Worm (Caenorhabditis elegans): Measurements from ENCODE around the gene F28B4.3.

Gene F28B4.3

DNA sequence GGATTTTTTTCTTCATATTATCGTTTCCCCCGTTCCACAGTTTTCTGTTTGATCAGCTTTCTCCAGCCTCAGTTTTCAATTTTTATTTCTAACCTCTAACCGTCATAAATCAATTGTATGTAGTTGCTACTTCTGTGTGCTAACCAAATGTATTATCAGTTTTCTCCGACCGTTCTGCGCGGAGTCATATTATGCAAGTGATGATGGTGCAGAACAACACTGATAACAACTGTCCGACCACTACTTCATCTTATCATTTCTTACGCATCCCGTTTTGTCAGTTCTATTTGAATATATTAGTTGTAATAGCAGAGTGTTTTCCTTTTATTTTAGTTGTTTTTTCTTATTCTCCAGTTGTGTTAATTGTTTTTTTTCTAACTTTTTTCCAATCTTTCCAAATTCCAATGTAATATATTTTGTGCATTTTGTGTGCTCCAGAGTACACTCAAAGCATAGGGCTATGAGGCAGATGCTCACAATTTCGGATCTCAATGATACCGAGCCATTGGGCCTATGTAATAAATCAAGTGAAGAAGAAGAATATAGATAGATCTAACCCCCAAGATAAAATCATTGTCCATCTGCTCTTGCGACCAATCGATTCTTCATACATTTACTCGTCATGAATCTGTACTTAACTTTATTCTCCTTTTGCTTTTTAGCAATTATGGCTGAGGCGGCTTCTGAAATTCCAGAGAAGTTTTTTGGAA, 21.7 kb upstream of the F28B4.3 start, which contains the start of gene lbp-3:
Gene lbp-3 (plus strand): TSS at position 589 of the 710 bp plus-strand sequence.
- TF ChIP-seq sem-2 (GFP tag; optimal IDR thresholded peaks at IDR 0.05) = no peak
- no peak for TF ChIP-seq hlh-1 (tag; optimal IDR thresholded peaks at IDR 0.05)
- TF ChIP-seq drap-1 (GFP tag; optimal IDR thresholded peaks at IDR 0.05) = no peak
- no peak for TF ChIP-seq unc-62 (GFP tag; optimal IDR thresholded peaks at IDR 0.05)
- no peak for TF ChIP-seq pha-4 (tag; optimal IDR thresholded peaks at IDR 0.05)
- TF ChIP-seq ceh-43 (GFP tag; optimal IDR thresholded peaks at IDR 0.05) = no peak
- no peak for TF ChIP-seq mls-2 (tag; optimal IDR thresholded peaks at IDR 0.05)
- TF ChIP-seq nhr-76 (tag; optimal IDR thresholded peaks at IDR 0.05) = no peak
- TF ChIP-seq ceh-83 (GFP tag; optimal IDR thresholded peaks at IDR 0.05) = no peak
- TF ChIP-seq elt-1 (tag; optimal IDR thresholded peaks at IDR 0.05; ENCODE audit: borderline replicate concordance, insufficient read depth) = no peak

DNA sequence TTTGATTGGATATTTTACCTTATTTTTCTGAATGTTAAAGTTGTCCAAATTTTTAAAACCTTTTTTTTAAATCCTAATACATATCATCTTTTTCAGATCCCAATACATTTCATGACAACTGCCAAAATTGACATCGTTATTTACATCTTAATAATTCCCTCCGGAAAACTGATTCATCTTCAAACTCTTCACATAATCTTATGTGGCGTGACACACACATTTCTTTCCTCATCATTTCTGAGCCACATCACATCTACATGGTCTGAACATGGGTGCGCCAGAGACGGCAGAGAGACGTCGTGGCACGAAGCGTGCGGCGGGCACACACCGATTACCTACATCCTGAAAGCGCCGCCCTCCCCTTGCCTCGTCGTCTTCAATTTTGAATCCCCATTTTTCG, 17.3 kb upstream of the F28B4.3 start, which contains the start of gene tba-9:
Gene tba-9 (plus strand): TSS at position 301 of the 400 bp plus-strand sequence.
- TF ChIP-seq tbx-8 (GFP tag; optimal IDR thresholded peaks at IDR 0.05) (no peak), elt-1 (tag; optimal IDR thresholded peaks at IDR 0.05; ENCODE audit: borderline replicate concordance, insufficient read depth) (no peak), nhr-28 (tag; optimal IDR thresholded peaks at IDR 0.05) (no peak), zip-8 (tag; optimal IDR thresholded peaks at IDR 0.05) (no peak), unc-120 (tag; optimal IDR thresholded peaks at IDR 0.05; ENCODE audit: poor library complexity, severe bottlenecking) (no peak), lin-32 (GFP tag; optimal IDR thresholded peaks at IDR 0.05) (no peak), nhr-76 (tag; optimal IDR thresholded peaks at IDR 0.05) (no peak), ces-1 (GFP tag; optimal IDR thresholded peaks at IDR 0.05) (no peak), drap-1 (GFP tag; optimal IDR thresholded peaks at IDR 0.05) (no peak), elt-3 (tag; optimal IDR thresholded peaks at IDR 0.05) (no peak), cnd-1 (tag; optimal IDR thresholded peaks at IDR 0.05) (no peak), unc-62 (GFP tag; optimal IDR thresholded peaks at IDR 0.05) (no peak), M03D4.4 (tag; optimal IDR thresholded peaks at IDR 0.05) (no peak), ceh-43 (GFP tag; optimal IDR thresholded peaks at IDR 0.05) (no peak), sptf-1 (tag; optimal IDR thresholded peaks at IDR 0.05) (no peak)

DNA sequence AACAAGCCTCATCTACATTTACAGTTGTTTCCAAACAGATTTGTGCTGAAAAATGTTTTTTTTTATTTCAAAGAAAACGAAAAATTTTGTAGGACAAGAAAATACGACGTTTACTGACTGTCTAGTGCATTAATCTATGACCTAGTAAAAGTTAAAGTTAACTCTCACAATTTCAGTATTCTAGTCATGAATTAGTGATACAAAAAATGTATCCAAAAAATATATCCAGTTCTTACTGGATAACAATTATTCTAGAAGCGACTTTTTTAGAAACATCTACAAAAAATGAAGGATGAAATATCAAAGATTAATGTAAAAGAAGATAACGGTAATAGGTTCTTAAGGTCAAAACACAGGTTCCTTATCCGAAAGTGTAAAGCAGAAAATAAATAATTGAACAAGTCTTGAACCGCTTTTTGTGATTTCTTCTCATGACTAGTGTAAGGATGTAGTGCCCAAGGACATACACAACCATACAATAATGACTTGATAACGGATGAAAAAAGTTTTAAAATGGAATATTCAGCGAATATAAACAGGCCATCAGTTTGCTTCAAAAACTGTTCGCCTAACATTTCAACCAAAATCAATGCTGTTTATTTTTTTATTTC, 15.4 kb upstream of the F28B4.3 start, which contains the start of gene pqn-37:
Gene pqn-37 (minus strand): TSS at position 51 of the 611 bp plus-strand sequence.
- TF ChIP-seq tbx-8 (GFP tag; optimal IDR thresholded peaks at IDR 0.05) = no peak
- TF ChIP-seq drap-1 (GFP tag; optimal IDR thresholded peaks at IDR 0.05) = no peak
- TF ChIP-seq hlh-1 (tag; optimal IDR thresholded peaks at IDR 0.05) = no peak
- no peak for TF ChIP-seq blmp-1 (tag; optimal IDR thresholded peaks at IDR 0.05)
- no peak for TF ChIP-seq ceh-83 (GFP tag; optimal IDR thresholded peaks at IDR 0.05)
- no peak for TF ChIP-seq nhr-12 (tag; optimal IDR thresholded peaks at IDR 0.05)
- TF ChIP-seq elt-3 (tag; optimal IDR thresholded peaks at IDR 0.05) = no peak
- TF ChIP-seq lin-32 (GFP tag; optimal IDR thresholded peaks at IDR 0.05) = no peak
- no peak for TF ChIP-seq mep-1 (tag; optimal IDR thresholded peaks at IDR 0.05)
- no peak for TF ChIP-seq unc-39 (tag; optimal IDR thresholded peaks at IDR 0.05)
- TF ChIP-seq mab-5 (tag; optimal IDR thresholded peaks at IDR 0.05) = no peak
- no peak for TF ChIP-seq zip-8 (tag; optimal IDR thresholded peaks at IDR 0.05)

DNA sequence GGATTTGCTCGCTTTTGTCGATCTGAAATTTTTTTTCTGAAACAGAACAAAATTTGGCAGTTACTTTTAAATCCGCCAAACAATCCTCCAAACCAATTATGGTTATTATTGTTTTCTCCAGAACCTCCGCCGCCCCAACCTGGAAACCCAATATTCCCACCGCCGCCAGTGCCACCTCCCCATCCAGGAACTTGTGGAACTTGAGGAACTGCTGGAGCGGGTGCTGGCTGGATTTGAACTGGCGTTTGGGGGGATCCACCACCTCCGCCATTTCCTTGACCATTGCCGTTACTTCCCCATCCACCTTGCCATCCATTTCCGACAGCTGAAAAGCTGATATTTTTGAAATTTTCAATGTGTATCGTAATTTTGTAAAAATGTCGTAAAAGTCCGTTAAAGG, 12.6 kb upstream of the F28B4.3 start:
- no peak for TF ChIP-seq mep-1 (tag; optimal IDR thresholded peaks at IDR 0.05)
- no peak for TF ChIP-seq ceh-39 (tag; optimal IDR thresholded peaks at IDR 0.05)

DNA sequence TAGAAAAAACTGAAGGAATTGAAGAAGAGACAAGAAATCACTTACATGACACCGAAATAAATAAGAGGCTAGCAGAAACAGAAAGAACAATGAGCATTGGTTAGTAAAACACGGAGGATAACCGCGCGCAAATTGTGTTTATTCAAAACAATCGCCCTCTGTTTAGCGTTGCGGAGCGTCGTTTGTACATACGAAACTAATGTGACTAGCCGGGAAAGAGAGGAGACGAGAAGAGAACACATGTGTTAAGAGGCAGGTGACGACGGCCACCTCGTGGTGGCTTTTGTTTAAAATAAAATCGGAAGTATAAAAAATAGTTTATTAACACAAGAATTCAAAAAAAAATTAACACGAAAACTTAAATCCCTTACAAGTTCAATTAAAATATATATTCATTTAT, 10.6 kb upstream of the F28B4.3 start, which contains the start of gene F40F4.7:
Gene F40F4.7 (minus strand): TSS at position 122 of the 400 bp plus-strand sequence.
- TF ChIP-seq drap-1 (GFP tag; optimal IDR thresholded peaks at IDR 0.05) = no peak
- TF ChIP-seq ceh-43 (GFP tag; optimal IDR thresholded peaks at IDR 0.05) = no peak
- TF ChIP-seq M03D4.4 (tag; optimal IDR thresholded peaks at IDR 0.05) = no peak
- TF ChIP-seq sem-2 (GFP tag; optimal IDR thresholded peaks at IDR 0.05) = no peak
- TF ChIP-seq hlh-1 (tag; optimal IDR thresholded peaks at IDR 0.05) = peak; percentile 99
- peak; percentile 61 for TF ChIP-seq pha-4 (tag; optimal IDR thresholded peaks at IDR 0.05)
- no peak for TF ChIP-seq mep-1 (tag; optimal IDR thresholded peaks at IDR 0.05)
- peak; percentile 39 for TF ChIP-seq lin-13 (tag; optimal IDR thresholded peaks at IDR 0.05)
- no peak for TF ChIP-seq bed-3 (GFP tag; optimal IDR thresholded peaks at IDR 0.05)
- no peak for TF ChIP-seq flh-1 (GFP tag; optimal IDR thresholded peaks at IDR 0.05)
- no peak for TF ChIP-seq zip-8 (tag; optimal IDR thresholded peaks at IDR 0.05)
- no peak for TF ChIP-seq nhr-28 (tag; optimal IDR thresholded peaks at IDR 0.05)
- no peak for TF ChIP-seq nhr-2 (tag; optimal IDR thresholded peaks at IDR 0.05)

Data from whole organism, mixed stage, embryonic.